Worm (Caenorhabditis elegans): ENCODE measurements around the gene R11E3.19.

R11E3.19 gene

DNA sequence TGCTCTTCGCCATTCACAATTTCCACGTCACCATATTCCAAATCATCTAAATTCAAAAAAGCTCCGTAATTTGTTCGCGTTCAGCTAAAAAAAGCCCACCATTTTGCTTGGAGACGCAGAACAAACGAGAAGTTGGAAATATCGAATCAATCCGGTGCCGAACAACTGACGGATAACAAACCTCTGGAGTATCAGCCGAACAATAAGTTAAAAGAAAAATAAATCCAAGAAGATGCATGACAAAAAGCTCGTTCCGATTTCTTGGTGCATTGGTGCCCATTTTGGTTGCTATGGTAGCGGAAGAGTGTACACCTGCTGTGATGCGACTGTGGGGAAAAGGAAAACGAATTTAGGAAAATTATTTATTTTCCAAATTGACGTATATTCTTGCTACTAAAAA lies 28.3 kb downstream of the R11E3.19 start, which contains the start of gene tctn-1 (continued):
- 0 out of 2 replicates have a peak, but pooled peaks have one; percentile 14 for TF ChIP-seq dox-1 (GFP tag; IDR thresholded peaks at IDR 0.05)
- TF ChIP-seq T26A5.8 (tag; optimal IDR thresholded peaks at IDR 0.05) = no peak
- TF ChIP-seq hmg-1.2 (GFP tag; IDR thresholded peaks at IDR 0.05) = peak; percentile 22; the same call in 1 of the 2 replicates
- no peak for TF ChIP-seq snpc-1.3 (tag; optimal IDR thresholded peaks at IDR 0.05; ENCODE audit: insufficient read depth)

ce11 chrIV:4745422-4745821 lies 30.5 kb downstream of the R11E3.19 start, which contains the start of gene timm-17B.1:
timm-17B.1 (minus strand) TSS chrIV:4745492.
- TF ChIP-seq tbp1 (GFP tag; optimal IDR thresholded peaks at IDR 0.05) = peak; percentile 9
- TF ChIP-seq xnd-1 (tag; optimal IDR thresholded peaks at IDR 0.05) = peak; percentile 51
- TF ChIP-seq mcd-1 (GFP tag; IDR thresholded peaks at IDR 0.05) = peak; percentile 88
- TF ChIP-seq B0336.3 (GFP tag; IDR thresholded peaks at IDR 0.05) = 0 out of 2 replicates have a peak, but pooled peaks have one; percentile 50
- no peak for TF ChIP-seq hsf-1 (GFP tag; IDR thresholded peaks at IDR 0.05)
- peak; percentile 49 for TF ChIP-seq ZK185.1 (tag; optimal IDR thresholded peaks at IDR 0.05; ENCODE audit: poor library complexity, severe bottlenecking)
- TF ChIP-seq snpc-3.4 (tag; optimal IDR thresholded peaks at IDR 0.05) = peak; percentile 19
- peak; percentile 34; the same call in 1 of the 2 replicates for TF ChIP-seq hmg-20 (GFP tag; IDR thresholded peaks at IDR 0.05)
- TF ChIP-seq ama-1 (optimal IDR thresholded peaks at IDR 0.05) = no peak
- TF ChIP-seq ama-1 (GFP tag; optimal IDR thresholded peaks at IDR 0.05) = no peak
- peak; percentile 67 for TF ChIP-seq lin-40 (tag; optimal IDR thresholded peaks at IDR 0.05)
- peak in 1 of 2 experiments; percentile 14 for TF ChIP-seq let-607 (tag; optimal IDR thresholded peaks at IDR 0.05)
- TF ChIP-seq rcor-1 (GFP tag; IDR thresholded peaks at IDR 0.05) = peak; percentile 63; the same call in 1 of the 2 replicates
- TF ChIP-seq T26A5.8 (tag; optimal IDR thresholded peaks at IDR 0.05) = no peak
- TF ChIP-seq F33H1.4 (GFP tag; IDR thresholded peaks at IDR 0.05) = peak; percentile 62
- no peak for TF ChIP-seq unc-62 (GFP tag; optimal IDR thresholded peaks at IDR 0.05)
- TF ChIP-seq attf-5 (GFP tag; optimal IDR thresholded peaks at IDR 0.05) = peak; percentile 17
- TF ChIP-seq madf-6 (GFP tag; IDR thresholded peaks at IDR 0.05) = peak; percentile 30; the same call in 1 of the 2 replicates
- peak in 1 of 3 experiments; percentile 66 for TF ChIP-seq lin-35 (GFP tag; optimal IDR thresholded peaks at IDR 0.05)
- TF ChIP-seq madf-8 (GFP tag; conservative IDR thresholded peaks at IDR 0.05) = peak; percentile 10; the same call in 1 of the 2 replicates
- TF ChIP-seq F22D6.2 (tag; optimal IDR thresholded peaks at IDR 0.05) = no peak
- peak; percentile 97 for TF ChIP-seq ztf-18 (tag; optimal IDR thresholded peaks at IDR 0.05)
- no peak for TF ChIP-seq F39B2.1 (GFP tag; IDR thresholded peaks at IDR 0.05)
- TF ChIP-seq nfyb-1 (GFP tag; IDR thresholded peaks at IDR 0.05) = 0 out of 2 replicates have a peak, but pooled peaks have one; percentile 68
- peak; percentile 54 for TF ChIP-seq lsl-1 (GFP tag; optimal IDR thresholded peaks at IDR 0.05)
- TF ChIP-seq lin-54 (GFP tag; optimal IDR thresholded peaks at IDR 0.05) = peak; percentile 67
- peak; percentile 39; the same call in 1 of the 2 replicates for TF ChIP-seq ceh-100 (GFP tag; IDR thresholded peaks at IDR 0.05)
- peak; percentile 29; the same call in 1 of the 2 replicates for TF ChIP-seq Y56A3A.18 (GFP tag; IDR thresholded peaks at IDR 0.05)
- TF ChIP-seq snpc-4 (GFP tag; optimal IDR thresholded peaks at IDR 0.05) = peak; percentile 12
- peak; percentile 34 to 64 (median 54) for TF ChIP-seq snpc-4 (tag; optimal IDR thresholded peaks at IDR 0.05)
- peak; percentile 51 for TF ChIP-seq him-1 (tag; optimal IDR thresholded peaks at IDR 0.05)
- no peak for TF ChIP-seq bed-2 (GFP tag; IDR thresholded peaks at IDR 0.05)
- TF ChIP-seq C17E4.6 (GFP tag; IDR thresholded peaks at IDR 0.05) = no peak
- TF ChIP-seq Y53G8AR.9 (GFP tag; conservative IDR thresholded peaks at IDR 0.05) = 0 out of 2 replicates have a peak, but pooled peaks have one; percentile 62
- TF ChIP-seq lsy-27 (tag; optimal IDR thresholded peaks at IDR 0.05; ENCODE audit: borderline replicate concordance, insufficient read depth) = no peak
- TF ChIP-seq ztf-28 (GFP tag; IDR thresholded peaks at IDR 0.05) = no peak
- TF ChIP-seq snpc-1.1 (tag; optimal IDR thresholded peaks at IDR 0.05; ENCODE audit: insufficient read depth) = peak; percentile 58
- TF ChIP-seq hmg-1.2 (GFP tag; IDR thresholded peaks at IDR 0.05) = peak; percentile 41
- 0 out of 2 replicates have a peak, but pooled peaks have one; percentile 58 for TF ChIP-seq ekl-4 (GFP tag; IDR thresholded peaks at IDR 0.05)
- TF ChIP-seq cebp-1 (GFP tag; IDR thresholded peaks at IDR 0.05) = no peak
- peak; percentile 62 for TF ChIP-seq cebp-1 (tag; optimal IDR thresholded peaks at IDR 0.05)
- TF ChIP-seq dox-1 (GFP tag; IDR thresholded peaks at IDR 0.05) = peak; percentile 68
- TF ChIP-seq nhr-80 (tag; optimal IDR thresholded peaks at IDR 0.05) = peak; percentile 8
- no peak for TF ChIP-seq madf-3 (GFP tag; IDR thresholded peaks at IDR 0.05)
